Fruit fly (Drosophila melanogaster) whole organism, pupa: ENCODE data around the gene stumps.

Experiments
- CG10348 ChIP-seq: fragments of 200-800 bp; sonication (Bioruptor generic); IDR thresholded peaks from 2 replicates; pipeline ENCODE4 v1.3.6; 2022; ENCODE audit warnings: missing biosample characterization, missing genetic modification characterization
- CG12605 ChIP-seq: fragments of 200-800 bp; sonication (Bioruptor generic); IDR thresholded peaks from 2 replicates; pipeline ENCODE4 v1.3.6; 2022; ENCODE audit warnings: missing biosample characterization, missing genetic modification characterization
- CG13204 ChIP-seq: fragments of 200-800 bp; sonication (Bioruptor generic); optimal IDR thresholded peaks from 2 replicates; lab custom pipeline; 2018; ENCODE audit warnings: missing biosample characterization, mild to moderate bottlenecking, missing genetic modification characterization, moderate library complexity
- CG14655 ChIP-seq: fragments of 200-800 bp; sonication (Bioruptor generic); optimal IDR thresholded peaks from 3 replicates; lab custom pipeline; 2017; ENCODE audit warnings: mild to moderate bottlenecking, missing biosample characterization, missing genetic modification reagents, missing genetic modification characterization
- CG15710 ChIP-seq: fragments of 200-800 bp; sonication (Bioruptor generic); optimal IDR thresholded peaks from 2 replicates; lab custom pipeline; 2018; ENCODE audit warnings: missing biosample characterization, mild to moderate bottlenecking, missing genetic modification characterization, moderate library complexity
- CG17806 ChIP-seq: fragments of 200-800 bp; sonication (Bioruptor generic); optimal IDR thresholded peaks from 2 replicates; lab custom pipeline; 2018; ENCODE audit warnings: missing biosample characterization, mild to moderate bottlenecking, missing genetic modification characterization, moderate library complexity
- CG32121 ChIP-seq: fragments of 200-800 bp; sonication (Bioruptor generic); IDR thresholded peaks from 2 replicates; pipeline ENCODE4 v1.3.6; 2022; ENCODE audit warnings: missing biosample characterization, missing genetic modification characterization
- CG34367 ChIP-seq: fragments of 200-800 bp; sonication (Bioruptor generic); optimal IDR thresholded peaks from 2 replicates; lab custom pipeline; 2018; ENCODE audit warnings: missing biosample characterization, mild to moderate bottlenecking, missing genetic modification characterization
- CG4496 ChIP-seq: fragments of 200-800 bp; sonication (Bioruptor generic); IDR thresholded peaks from 3 replicates; pipeline ENCODE4 v1.3.6; 2022; ENCODE audit warnings: missing biosample characterization, missing genetic modification characterization
- CG8159 ChIP-seq: fragments of 200-800 bp; sonication (Bioruptor generic); optimal IDR thresholded peaks from 3 replicates; lab custom pipeline; 2018; ENCODE audit warnings: missing biosample characterization, mild to moderate bottlenecking, missing genetic modification characterization, moderate library complexity
- CG8301 ChIP-seq: fragments of 200-800 bp; sonication (Bioruptor generic); optimal IDR thresholded peaks from 2 replicates; lab custom pipeline; 2018; ENCODE audit warnings: missing biosample characterization, mild to moderate bottlenecking, missing genetic modification characterization
- CG9948 ChIP-seq: fragments of 200-800 bp; sonication (Bioruptor generic); optimal IDR thresholded peaks from 2 replicates; lab custom pipeline; 2018; ENCODE audit warnings: missing biosample characterization, mild to moderate bottlenecking, missing genetic modification characterization, moderate library complexity
- D1 ChIP-seq: fragments of 200-800 bp; sonication (Bioruptor generic); optimal IDR thresholded peaks from 2 replicates; lab custom pipeline; 2018; ENCODE audit warnings: missing biosample characterization, mild to moderate bottlenecking, missing genetic modification characterization, moderate library complexity
- EcR ChIP-seq: fragments of 200-800 bp; sonication (Bioruptor generic); optimal IDR thresholded peaks from 3 replicates; lab custom pipeline; 2019; ENCODE audit warnings: missing biosample characterization, missing genetic modification characterization, mild to moderate bottlenecking, moderate library complexity, missing genetic modification reagents
- Ets98B ChIP-seq: fragments of 200-800 bp; sonication (Bioruptor generic); IDR thresholded peaks from 2 replicates; pipeline ENCODE4 v1.3.6; 2022; ENCODE audit warnings: missing biosample characterization, missing genetic modification characterization
- Pif1A ChIP-seq: fragments of 200-800 bp; sonication (Bioruptor generic); optimal IDR thresholded peaks from 3 replicates; lab custom pipeline; 2016; ENCODE audit warnings: missing biosample characterization, missing genetic modification characterization
- Pif1B ChIP-seq: fragments of 200-800 bp; sonication (Bioruptor generic); optimal IDR thresholded peaks from 3 replicates; lab custom pipeline; 2016; ENCODE audit warnings: missing biosample characterization, missing genetic modification characterization
- Snoo ChIP-seq: fragments of 200-800 bp; sonication (Bioruptor generic); optimal IDR thresholded peaks from 3 replicates; lab custom pipeline; 2017; ENCODE audit warnings: missing biosample characterization, mild to moderate bottlenecking, missing genetic modification characterization, inconsistent platforms
- fd96Ca ChIP-seq: fragments of 200-800 bp; sonication (Bioruptor generic); IDR thresholded peaks from 3 replicates; pipeline ENCODE4 v1.3.6; 2022; ENCODE audit warnings: missing biosample characterization, missing genetic modification characterization
- gl ChIP-seq: fragments of 200-800 bp; sonication (Bioruptor generic); optimal IDR thresholded peaks from 2 replicates; lab custom pipeline; 2018; ENCODE audit warnings: missing biosample characterization, mild to moderate bottlenecking, missing genetic modification characterization
- rn ChIP-seq: fragments of 200-800 bp; sonication (Bioruptor generic); IDR thresholded peaks from 2 replicates; pipeline ENCODE4 v1.3.6; 2022; ENCODE audit warnings: missing biosample characterization, missing genetic modification characterization

Gene stumps

DNA sequence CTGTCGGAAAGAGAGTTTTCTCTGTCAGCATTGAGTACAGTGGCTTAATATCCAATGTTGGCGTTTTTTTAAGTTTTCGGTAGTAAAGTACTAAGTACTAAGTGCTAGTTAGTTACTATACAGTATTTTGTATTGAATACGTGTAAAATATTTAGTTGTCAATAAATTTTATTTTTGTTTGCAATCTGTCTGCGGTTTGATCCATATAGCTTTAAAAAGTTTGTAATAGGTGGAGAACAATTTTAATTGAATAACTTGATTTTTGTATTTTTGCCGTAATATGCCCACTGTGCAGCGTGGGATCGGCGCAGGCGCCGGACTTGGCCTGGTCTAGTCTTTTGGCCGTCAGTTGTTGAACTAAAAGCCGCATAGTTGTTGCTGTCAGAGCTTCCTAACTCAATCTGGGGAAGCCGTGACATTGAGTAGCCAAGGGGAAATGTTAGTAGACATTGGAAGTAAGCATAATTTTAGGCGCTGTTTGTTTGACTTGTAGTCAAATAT, 18.6 kb upstream of the stumps start:
- TF ChIP-seq CG10348 (GFP tag; lab: Robert Waterston, UW) (peak; percentile 51), CG13204 (no peak), EcR (GFP tag; lab: Kevin White, UChicago) (no peak), CG34367 (peak; percentile 22), Pif1A (GFP tag; lab: Kevin White, UChicago) (peak; percentile 72), CG14655 (GFP tag; lab: Kevin White, UChicago) (peak; percentile 83), gl (no peak), CG12605 (0 out of 2 replicates have a peak, but pooled peaks have one; percentile 30), Ets98B (GFP tag; lab: Robert Waterston, UW) (peak; percentile 77), Snoo (tag; lab: Kevin White, UChicago) (peak; percentile 63), rn (peak; percentile 61), CG32121 (peak; percentile 83), CG17806 (tag; lab: Kevin White, UChicago) (peak; percentile 59), CG8159 (tag; lab: Kevin White, UChicago) (peak; percentile 82), CG15710 (tag; lab: Kevin White, UChicago) (peak; percentile 67), D1 (tag; lab: Kevin White, UChicago) (no peak), CG4496 (peak; percentile 78; the same call in 2 of the 3 replicates), CG9948 (tag; lab: Kevin White, UChicago) (peak; percentile 67), Pif1B (GFP tag; lab: Kevin White, UChicago) (peak; percentile 46), CG8301 (tag; lab: Kevin White, UChicago) (peak; percentile 82), fd96Ca (GFP tag; lab: Robert Waterston, UW) (peak; percentile 64)
- TF ChIP-seq, all 21 proteins: peak for 17

DNA sequence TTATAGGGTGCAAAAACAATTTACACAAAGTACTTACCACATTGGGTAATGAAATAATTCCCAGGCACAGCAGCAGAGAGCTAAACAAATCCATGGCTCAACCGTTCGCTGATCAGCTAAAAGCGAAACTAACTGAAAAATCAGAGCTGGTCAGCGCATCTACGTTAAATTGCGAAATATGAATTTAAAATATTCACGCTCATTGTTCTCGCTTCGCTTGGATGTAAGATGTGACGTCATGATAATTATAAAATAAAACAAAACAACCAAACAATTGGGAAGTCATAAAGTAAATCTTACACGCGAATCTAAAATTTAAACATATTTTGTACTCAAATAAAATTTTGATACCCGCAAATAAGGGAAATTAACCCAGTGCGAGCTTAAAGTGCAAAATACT, 17.1 kb upstream of the stumps start, which contains the start of gene CG14854:
CG14854 (minus strand) TSS at position 101 of the 400 bp plus-strand sequence.
- TF ChIP-seq CG4496: no peak
- TF ChIP-seq CG8301 (tag; lab: Kevin White, UChicago): no peak
- no peak for TF ChIP-seq CG9948 (tag; lab: Kevin White, UChicago)
- TF ChIP-seq CG10348 (GFP tag; lab: Robert Waterston, UW): no peak
- TF ChIP-seq Ets98B (GFP tag; lab: Robert Waterston, UW): no peak
- TF ChIP-seq fd96Ca (GFP tag; lab: Robert Waterston, UW): no peak
- no peak for TF ChIP-seq CG13204
- TF ChIP-seq CG17806 (tag; lab: Kevin White, UChicago): no peak
- no peak for TF ChIP-seq Pif1A (GFP tag; lab: Kevin White, UChicago)
- no peak for TF ChIP-seq EcR (GFP tag; lab: Kevin White, UChicago)
- TF ChIP-seq Pif1B (GFP tag; lab: Kevin White, UChicago): no peak
- no peak for TF ChIP-seq D1 (tag; lab: Kevin White, UChicago)
- no peak for TF ChIP-seq CG32121
- no peak for TF ChIP-seq CG15710 (tag; lab: Kevin White, UChicago)
- no peak for TF ChIP-seq Snoo (tag; lab: Kevin White, UChicago)
- TF ChIP-seq CG12605: no peak
- no peak for TF ChIP-seq gl
- TF ChIP-seq CG8159 (tag; lab: Kevin White, UChicago): no peak
- TF ChIP-seq CG34367: no peak

DNA sequence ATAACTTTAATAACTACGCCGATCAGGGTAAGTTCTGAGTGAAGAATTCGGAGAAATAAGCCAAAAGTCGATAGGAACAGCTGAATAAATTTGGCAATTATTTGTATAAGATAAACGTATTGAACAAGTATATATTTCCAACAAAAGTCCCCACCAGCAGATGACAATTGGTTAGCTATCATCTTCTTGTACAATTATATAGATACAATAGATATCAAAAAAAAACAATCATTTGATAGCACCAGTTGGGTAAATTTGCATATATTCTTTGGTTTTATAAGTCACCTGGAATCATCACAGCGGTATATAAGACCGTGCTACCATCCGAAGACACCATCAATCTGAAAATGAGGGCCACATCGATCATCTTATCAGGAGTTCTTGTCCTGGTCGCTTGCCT, 16.4 kb upstream of the stumps start, which contains the start of gene Jig:
Jig (plus strand) TSS at position 301 of the 400 bp plus-strand sequence.
- TF ChIP-seq gl (no peak), CG10348 (GFP tag; lab: Robert Waterston, UW) (no peak), CG17806 (tag; lab: Kevin White, UChicago) (no peak), CG8301 (tag; lab: Kevin White, UChicago) (no peak), CG8159 (tag; lab: Kevin White, UChicago) (no peak), CG13204 (no peak)

DNA sequence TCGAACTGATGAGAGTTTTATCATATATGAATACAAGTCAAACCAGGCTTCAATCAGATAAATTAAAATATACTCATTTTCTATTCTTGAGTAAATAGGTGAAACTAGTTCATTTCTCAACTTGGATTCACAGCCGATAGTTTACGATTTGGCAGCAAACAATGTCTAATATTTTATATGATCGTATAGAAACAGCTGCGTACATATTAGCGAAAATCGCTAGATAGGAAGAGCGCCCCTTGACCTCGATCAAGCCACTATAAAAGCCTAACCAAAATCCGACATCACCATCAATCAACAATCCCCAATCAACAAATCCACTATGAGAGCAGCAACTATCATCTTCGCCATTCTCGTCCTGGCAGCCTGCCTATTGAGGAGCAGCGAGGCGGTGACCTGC, 15.0 kb upstream of the stumps start, which contains the start of gene CG14851:
CG14851 (plus strand) TSS at position 301 of the 400 bp plus-strand sequence.
- no peak for TF ChIP-seq CG15710 (tag; lab: Kevin White, UChicago)
- TF ChIP-seq EcR (GFP tag; lab: Kevin White, UChicago): no peak
- TF ChIP-seq Ets98B (GFP tag; lab: Robert Waterston, UW): no peak
- no peak for TF ChIP-seq Pif1B (GFP tag; lab: Kevin White, UChicago)
- TF ChIP-seq D1 (tag; lab: Kevin White, UChicago): no peak
- no peak for TF ChIP-seq CG8159 (tag; lab: Kevin White, UChicago)
- TF ChIP-seq CG13204: no peak
- no peak for TF ChIP-seq CG12605

DNA sequence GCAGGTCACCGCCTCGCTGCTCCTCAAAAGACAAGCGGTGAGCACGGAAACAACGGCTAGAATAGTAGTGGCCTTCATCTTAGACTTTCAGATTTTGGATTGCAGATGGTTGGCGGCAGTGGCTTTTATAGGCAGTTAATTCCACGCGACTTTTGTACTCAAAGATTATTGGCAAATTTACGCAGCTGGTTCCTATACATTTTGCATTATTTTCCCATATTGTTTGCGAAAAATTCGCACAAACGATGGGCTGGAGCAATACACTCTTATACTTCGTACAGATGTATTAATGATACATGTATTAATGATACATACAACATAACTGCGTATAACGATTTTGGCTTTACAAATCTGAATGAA, 12.3 kb upstream of the stumps start, which contains the start of gene CG8087:
CG8087 (minus strand) TSS at position 101 of the 360 bp plus-strand sequence.
- TF ChIP-seq CG8301 (tag; lab: Kevin White, UChicago): no peak

DNA sequence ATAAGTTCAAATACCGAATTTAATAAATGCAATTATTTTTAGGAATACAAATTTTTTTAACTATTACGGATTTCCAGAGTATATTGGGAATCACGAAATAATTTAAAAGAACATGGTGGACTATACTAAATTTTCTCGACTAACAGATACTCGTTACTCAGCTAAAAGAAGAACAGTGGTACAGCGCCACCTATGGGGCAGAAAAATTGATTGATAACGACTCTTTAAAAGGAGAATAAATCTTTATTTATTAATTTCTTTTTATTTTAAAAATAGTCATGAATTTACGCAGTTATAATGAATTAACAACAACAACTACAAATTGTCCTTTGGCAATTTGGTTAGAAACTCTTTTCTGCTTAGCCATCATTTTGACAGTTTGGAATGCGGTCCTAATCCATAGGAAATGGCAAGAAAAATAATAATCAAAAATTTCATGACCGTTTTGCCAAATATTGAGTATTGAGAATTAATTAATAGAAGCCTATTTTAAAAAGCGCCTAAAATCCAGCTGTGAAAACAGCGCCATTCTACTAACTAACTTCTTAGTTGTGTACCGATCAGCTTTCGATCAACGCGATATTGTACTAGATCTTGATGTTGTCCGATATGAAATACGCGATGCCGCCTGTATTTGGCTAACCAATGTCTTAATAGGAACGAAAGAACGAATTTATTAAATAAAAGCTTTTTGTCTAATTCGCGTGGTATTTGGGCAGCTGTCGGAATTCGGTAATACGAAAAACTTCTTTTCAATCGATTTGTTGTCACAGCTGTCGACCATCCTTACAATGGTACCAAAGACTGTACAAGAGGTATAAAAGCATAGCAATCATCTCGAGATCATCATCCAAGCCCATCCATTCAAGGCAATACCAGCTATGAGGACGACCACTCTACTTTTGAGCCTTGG, 11.7 kb upstream of the stumps start, which contains the start of gene CG14852:
CG14852 (plus strand) TSS at position 863 of the 913 bp plus-strand sequence.
- no peak for TF ChIP-seq CG32121
